Fruit fly (Drosophila melanogaster): ENCODE results near the gene CG9389.

dm6 chr3L:21303659-21304058 is 33.3 kb upstream of the CG9389 start:
- TF ChIP-seq usp (GFP tag; optimal IDR thresholded peaks at IDR 0.05) (no peak), pan (optimal IDR thresholded peaks at IDR 0.05) (no peak), psq (optimal IDR thresholded peaks at IDR 0.05) (no peak), EcR (GFP tag; optimal IDR thresholded peaks at IDR 0.05) (no peak)
